Fruit fly (Drosophila melanogaster) whole organism, embryonic: ENCODE measurements around the gene CG46304.
A peak's percentile ranks its signal among the peaks of the same experiment; 100 is the strongest.

Experiments used
- Bgb ChIP-seq: fragments of 200-800 bp; sonication (Bioruptor generic); IDR thresholded peaks from 2 replicates; pipeline ENCODE4 v1.3.6; 2022; ENCODE audit warnings: missing biosample characterization, missing genetic modification characterization; ENCODE audit not compliant: partially characterized antibody
- CG11247 ChIP-seq: fragments of 200-800 bp; sonication (Bioruptor generic); IDR thresholded peaks from 2 replicates; pipeline ENCODE4 v1.3.6; 2022; ENCODE audit warnings: missing biosample characterization, missing genetic modification characterization
- CG11560 ChIP-seq: fragments of 200-800 bp; sonication (Bioruptor generic); IDR thresholded peaks from 3 replicates; pipeline ENCODE4 v1.3.6; 2022; ENCODE audit warnings: missing biosample characterization, missing genetic modification characterization
- CG12219 ChIP-seq: fragments of 200-800 bp; sonication (Bioruptor generic); optimal IDR thresholded peaks from 3 replicates; lab custom pipeline; 2018; ENCODE audit warnings: missing biosample characterization, mild to moderate bottlenecking, missing genetic modification characterization
- CG1233 ChIP-seq: fragments of 200-800 bp; sonication (Bioruptor generic); optimal IDR thresholded peaks from 4 replicates; lab custom pipeline; 2018; ENCODE audit warnings: missing biosample characterization, mild to moderate bottlenecking, missing genetic modification characterization
- CG1529 ChIP-seq: fragments of 200-800 bp; sonication (Bioruptor generic); optimal IDR thresholded peaks from 3 replicates; lab custom pipeline; 2018; ENCODE audit warnings: missing biosample characterization, missing genetic modification characterization
- CG15696 ChIP-seq: fragments of 200-800 bp; sonication (Bioruptor generic); optimal IDR thresholded peaks from 2 replicates; lab custom pipeline; 2019; ENCODE audit warnings: missing biosample characterization, mild to moderate bottlenecking, missing genetic modification characterization, moderate library complexity
- CG16815 ChIP-seq: fragments of 200-800 bp; sonication (Bioruptor generic); optimal IDR thresholded peaks from 3 replicates; lab custom pipeline; 2017; ENCODE audit warnings: missing biosample characterization, mild to moderate bottlenecking, missing genetic modification characterization
- CG17385 ChIP-seq: fragments of 200-800 bp; sonication (Bioruptor generic); optimal IDR thresholded peaks from 3 replicates; lab custom pipeline; 2018; ENCODE audit warnings: missing biosample characterization, mild to moderate bottlenecking, missing genetic modification characterization
- CG2116 ChIP-seq: fragments of 200-800 bp; sonication (Bioruptor generic); optimal IDR thresholded peaks from 3 replicates; lab custom pipeline; 2018; ENCODE audit warnings: missing biosample characterization, mild to moderate bottlenecking, missing genetic modification characterization
- CG31365 ChIP-seq: fragments of 200-800 bp; sonication (Bioruptor generic); optimal IDR thresholded peaks from 2 replicates; lab custom pipeline; 2018; ENCODE audit warnings: missing biosample characterization, mild to moderate bottlenecking, missing genetic modification characterization
- CG32772 ChIP-seq: fragments of 200-800 bp; sonication (Bioruptor generic); IDR thresholded peaks from 2 replicates; pipeline ENCODE4 v1.3.6; 2022; ENCODE audit warnings: missing biosample characterization, missing genetic modification characterization
- CG8089 ChIP-seq: fragments of 200-800 bp; sonication (Bioruptor generic); optimal IDR thresholded peaks from 3 replicates; lab custom pipeline; 2016; ENCODE audit warnings: missing biosample characterization, missing genetic modification characterization
- CG8281 ChIP-seq: fragments of 200-800 bp; sonication (Bioruptor generic); optimal IDR thresholded peaks from 2 replicates; lab custom pipeline; 2018; ENCODE audit warnings: missing biosample characterization, mild to moderate bottlenecking, missing genetic modification characterization, moderate library complexity
- CG8290 ChIP-seq, 3 experiments: fragments of 200-800 bp; sonication (Bioruptor generic); optimal IDR thresholded peaks; 2 replicates each; lab custom pipeline; 2016 to 2019; ENCODE audit warnings: missing biosample characterization in 3 of 3, missing genetic modification characterization in 3 of 3, mild to moderate bottlenecking in 2 of 3, moderate library complexity in 1 of 3
- CG8359 ChIP-seq: fragments of 200-800 bp; sonication (Bioruptor generic); optimal IDR thresholded peaks from 2 replicates; lab custom pipeline; 2017; ENCODE audit warnings: missing biosample characterization, mild to moderate bottlenecking, missing genetic modification characterization, borderline replicate concordance
- CG9609 ChIP-seq: fragments of 200-800 bp; sonication (Bioruptor generic); optimal IDR thresholded peaks from 3 replicates; lab custom pipeline; 2016; ENCODE audit warnings: missing biosample characterization, missing genetic modification characterization
- CG9797 ChIP-seq: fragments of 200-800 bp; sonication (Bioruptor generic); optimal IDR thresholded peaks from 3 replicates; lab custom pipeline; 2018; ENCODE audit warnings: missing biosample characterization, mild to moderate bottlenecking, missing genetic modification characterization
- CTCF ChIP-seq: fragments of 200-800 bp; sonication (Bioruptor generic); optimal IDR thresholded peaks from 2 replicates; lab custom pipeline; 2017; ENCODE audit warnings: missing biosample characterization, mild to moderate bottlenecking, missing genetic modification characterization, moderate library complexity
- Drgx ChIP-seq: fragments of 200-800 bp; sonication (Bioruptor generic); IDR thresholded peaks from 2 replicates; pipeline ENCODE4 v1.3.6; 2022; ENCODE audit warnings: missing biosample characterization, missing genetic modification characterization
- ERR ChIP-seq: fragments of 200-800 bp; sonication (Bioruptor generic); optimal IDR thresholded peaks from 2 replicates; lab custom pipeline; 2016; ENCODE audit warnings: missing biosample characterization, missing genetic modification characterization
- Fer3 ChIP-seq: fragments of 200-800 bp; sonication (Bioruptor generic); optimal IDR thresholded peaks from 2 replicates; lab custom pipeline; 2018; ENCODE audit warnings: missing biosample characterization, mild to moderate bottlenecking, missing genetic modification characterization, moderate library complexity
- GATAe ChIP-seq: fragments of 200-800 bp; sonication (Bioruptor generic); conservative IDR thresholded peaks from 2 replicates; pipeline ENCODE4 v1.3.6; 2022; ENCODE audit warnings: missing biosample characterization, missing genetic modification characterization
- H2.0 ChIP-seq: fragments of 200-800 bp; sonication (Bioruptor generic); IDR thresholded peaks from 2 replicates; pipeline ENCODE4 v1.3.6; 2022; ENCODE audit warnings: missing biosample characterization, missing genetic modification characterization
- Hey ChIP-seq: fragments of 200-800 bp; sonication (Bioruptor generic); optimal IDR thresholded peaks from 3 replicates; lab custom pipeline; 2018; ENCODE audit warnings: missing biosample characterization, mild to moderate bottlenecking, missing genetic modification characterization
- Hsf ChIP-seq: fragments of 200-800 bp; sonication (Bioruptor generic); optimal IDR thresholded peaks from 3 replicates; lab custom pipeline; 2016; ENCODE audit warnings: missing biosample characterization, missing genetic modification characterization
- Lpt ChIP-seq: fragments of >200 bp; optimal IDR thresholded peaks from 2 replicates; lab custom pipeline; 2018; ENCODE audit warnings: missing biosample characterization, missing genetic modification characterization
- NFAT ChIP-seq: fragments of 200-800 bp; sonication (Bioruptor generic); IDR thresholded peaks from 2 replicates; pipeline ENCODE4 v1.3.6; 2022; ENCODE audit warnings: missing biosample characterization, missing genetic modification characterization
- Neu2 ChIP-seq: fragments of 200-800 bp; sonication (Bioruptor generic); optimal IDR thresholded peaks from 3 replicates; lab custom pipeline; 2016; ENCODE audit warnings: missing biosample characterization, missing genetic modification characterization, borderline replicate concordance
- Pdp1 ChIP-seq, 2 experiments: fragments of 200-800 bp; sonication (Bioruptor generic); optimal IDR thresholded peaks; 3 replicates each; lab custom pipeline; 2016; ENCODE audit warnings: missing biosample characterization in 2 of 2, missing genetic modification characterization in 2 of 2, mild to moderate bottlenecking in 1 of 2, moderate library complexity in 1 of 2
- Sox100B ChIP-seq: fragments of 200-800 bp; sonication (Bioruptor generic); optimal IDR thresholded peaks from 3 replicates; lab custom pipeline; 2018; ENCODE audit warnings: missing biosample characterization, mild to moderate bottlenecking, missing genetic modification characterization
- Stat92E ChIP-seq, 3 experiments: fragments of >200 bp in 2 of 3; fragments of 200-800 bp in 1 of 3; sonication (Bioruptor generic) in 1 of 3; optimal IDR thresholded peaks; 2 replicates each; lab custom pipeline; 2017 to 2019; ENCODE audit warnings: missing biosample characterization in 3 of 3, missing genetic modification characterization in 3 of 3, mild to moderate bottlenecking in 1 of 3, moderate library complexity in 1 of 3
- Usf ChIP-seq: fragments of 200-800 bp; sonication (Bioruptor generic); optimal IDR thresholded peaks from 2 replicates; lab custom pipeline; 2017; ENCODE audit warnings: missing genotype, missing biosample characterization, missing genetic modification characterization
- al ChIP-seq: fragments of 200-800 bp; sonication (Bioruptor generic); IDR thresholded peaks from 2 replicates; pipeline ENCODE4 v1.3.6; 2022; ENCODE audit warnings: missing biosample characterization, missing genetic modification characterization
- bowl ChIP-seq: fragments of 200-800 bp; sonication (Bioruptor generic); IDR thresholded peaks from 2 replicates; pipeline ENCODE4 v1.3.6; 2022; ENCODE audit warnings: missing biosample characterization, missing genetic modification characterization
- chn ChIP-seq: fragments of 200-800 bp; sonication (Bioruptor generic); optimal IDR thresholded peaks from 2 replicates; lab custom pipeline; 2016; ENCODE audit warnings: missing biosample characterization, missing genetic modification characterization
- ci ChIP-seq: fragments of 200-800 bp; sonication (Bioruptor generic); IDR thresholded peaks from 3 replicates; pipeline ENCODE4 v1.3.6; 2022; ENCODE audit warnings: missing biosample characterization, missing genetic modification characterization
- crp ChIP-seq, 2 experiments: fragments of 200-800 bp; sonication (Bioruptor generic); optimal IDR thresholded peaks; 2 replicates in 1 of 2; 3 replicates in 1 of 2; lab custom pipeline; 2017; ENCODE audit warnings: missing biosample characterization in 2 of 2, missing genetic modification characterization in 2 of 2, mild to moderate bottlenecking in 1 of 2, moderate library complexity in 1 of 2
- dm ChIP-seq: fragments of 200-800 bp; sonication (Bioruptor generic); optimal IDR thresholded peaks from 3 replicates; lab custom pipeline; 2016; ENCODE audit warnings: missing biosample characterization, missing genetic modification characterization
- ham ChIP-seq: fragments of 200-800 bp; sonication (Bioruptor generic); IDR thresholded peaks from 2 replicates; pipeline ENCODE4 v1.3.6; 2022; ENCODE audit warnings: missing biosample characterization, missing genetic modification characterization
- hbn ChIP-seq: fragments of 200-800 bp; sonication (Bioruptor generic); IDR thresholded peaks from 2 replicates; pipeline ENCODE4 v1.3.6; 2022; ENCODE audit warnings: missing biosample characterization, missing genetic modification characterization; ENCODE audit not compliant: partially characterized antibody
- hth ChIP-seq: fragments of >200 bp; optimal IDR thresholded peaks from 2 replicates; lab custom pipeline; 2017; ENCODE audit warnings: inconsistent platforms
- jing ChIP-seq: fragments of 200-800 bp; sonication (Bioruptor generic); optimal IDR thresholded peaks from 2 replicates; lab custom pipeline; 2018; ENCODE audit warnings: missing biosample characterization, mild to moderate bottlenecking, missing genetic modification characterization
- ken ChIP-seq: fragments of 200-800 bp; sonication (Bioruptor generic); IDR thresholded peaks from 3 replicates; pipeline ENCODE4 v1.3.6; 2022; ENCODE audit warnings: missing biosample characterization, missing genetic modification characterization
- mirr ChIP-seq: fragments of 200-800 bp; sonication (Bioruptor generic); optimal IDR thresholded peaks from 3 replicates; lab custom pipeline; 2018; ENCODE audit warnings: missing biosample characterization, mild to moderate bottlenecking, missing genetic modification characterization
- nom ChIP-seq: fragments of 200-800 bp; sonication (Bioruptor generic); optimal IDR thresholded peaks from 2 replicates; lab custom pipeline; 2017; ENCODE audit warnings: missing biosample characterization, missing genetic modification characterization, mild to moderate bottlenecking, moderate library complexity, missing genetic modification reagents
- ranshi ChIP-seq: fragments of 200-800 bp; sonication (Bioruptor generic); IDR thresholded peaks from 2 replicates; pipeline ENCODE4 v1.3.6; 2022; ENCODE audit warnings: missing biosample characterization, missing genetic modification characterization
- stc ChIP-seq: fragments of 200-800 bp; sonication (Bioruptor generic); IDR thresholded peaks from 2 replicates; pipeline ENCODE4 v1.3.6; 2022; ENCODE audit warnings: missing biosample characterization, missing genetic modification characterization
- tgo ChIP-seq: fragments of 200-800 bp; sonication (Bioruptor generic); IDR thresholded peaks from 3 replicates; pipeline ENCODE4 v1.3.6; 2022; ENCODE audit warnings: missing biosample characterization, missing genetic modification characterization
- yki ChIP-seq: fragments of >200 bp; optimal IDR thresholded peaks from 3 replicates; lab custom pipeline; 2018
- zfh2 ChIP-seq: fragments of 200-800 bp; sonication (Bioruptor generic); optimal IDR thresholded peaks from 2 replicates; lab custom pipeline; 2016; ENCODE audit warnings: missing biosample characterization, missing genetic modification characterization

CG46304 gene

DNA sequence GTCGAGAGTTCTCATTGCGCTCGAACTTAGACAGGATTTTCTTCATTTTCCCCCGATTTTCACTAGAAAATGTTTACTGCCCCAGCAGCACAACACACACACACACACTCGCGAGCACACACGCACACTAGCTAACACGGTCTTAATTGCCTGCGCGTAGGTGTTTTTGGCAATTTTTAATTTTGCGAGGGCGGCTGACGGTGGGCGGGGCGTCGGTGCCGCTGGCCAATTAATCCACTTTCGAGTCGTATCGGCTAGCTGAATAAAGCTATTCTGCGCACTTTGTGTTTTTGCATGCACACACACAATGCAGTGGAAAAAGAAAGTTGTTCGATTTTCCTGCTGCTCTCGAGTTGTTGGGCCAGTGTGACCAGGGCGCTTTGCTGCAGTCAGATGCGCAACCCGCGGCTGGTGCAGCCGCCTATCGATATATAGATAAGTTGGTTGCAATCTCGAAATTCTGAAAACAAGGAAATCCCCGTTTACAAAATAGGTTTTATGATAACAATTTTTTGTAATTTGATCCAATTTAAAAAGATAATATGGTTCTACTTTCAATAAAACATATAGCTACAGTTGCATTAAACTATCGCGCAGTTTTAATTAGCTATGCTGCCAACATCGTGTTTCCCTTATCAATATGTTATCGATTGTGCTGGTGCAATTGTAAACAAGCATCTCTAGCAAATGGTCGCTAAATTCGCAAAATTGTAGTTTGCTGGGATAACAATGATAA, 22.4 kb downstream of the CG46304 start, which contains the start of the genes Nak and Tango6 (continued):
- TF ChIP-seq Pdp1 (GFP tag; optimal IDR thresholded peaks at IDR 0.05; lab: Kevin White, UChicago) = peak in 1 of 2 experiments; percentile 54
- peak; percentile 22 for TF ChIP-seq chn (GFP tag; lab: Kevin White, UChicago)
- TF ChIP-seq al (GFP tag; lab: Robert Waterston, UW) = no peak
- TF ChIP-seq CG17385 (GFP tag; lab: Kevin White, UChicago) = no peak
- TF ChIP-seq GATAe (GFP tag; lab: Robert Waterston, UW) = peak; percentile 50; the same call in 1 of the 2 replicates
- no peak for TF ChIP-seq CG1529 (GFP tag; lab: Kevin White, UChicago)
- no peak for TF ChIP-seq ci (GFP tag; lab: Robert Waterston, UW)
- no peak for TF ChIP-seq ham (GFP tag; lab: Robert Waterston, UW)
- peak in 1 of 2 experiments; percentile 69 for TF ChIP-seq crp (GFP tag; optimal IDR thresholded peaks at IDR 0.05; lab: Kevin White, UChicago)
- TF ChIP-seq bowl (GFP tag; lab: Robert Waterston, UW) = no peak
- peak; percentile 92 for TF ChIP-seq CG9797 (GFP tag; lab: Kevin White, UChicago)
- TF ChIP-seq stc (GFP tag; lab: Robert Waterston, UW) = no peak
- no peak for TF ChIP-seq ken (GFP tag; lab: Robert Waterston, UW)
- no peak for TF ChIP-seq Lpt (GFP tag; lab: Kevin White, UChicago)
- TF ChIP-seq CG2116 = peak; percentile 95
- TF ChIP-seq Neu2 (GFP tag; lab: Kevin White, UChicago) = no peak
- TF ChIP-seq CTCF (GFP tag; lab: Kevin White, UChicago) = peak; percentile 32
- TF ChIP-seq CG12219 (GFP tag; lab: Kevin White, UChicago) = no peak
- TF ChIP-seq Sox100B (GFP tag; lab: Kevin White, UChicago) = peak; percentile 13
- peak; percentile 24 for TF ChIP-seq CG8290 (GFP tag; optimal IDR thresholded peaks at IDR 0.05; lab: Kevin White, UChicago)
- peak; percentile 14 to 51 for TF ChIP-seq CG8290 (tag; optimal IDR thresholded peaks at IDR 0.05; lab: Kevin White, UChicago)
- no peak for TF ChIP-seq Fer3
- TF ChIP-seq CG1233 = no peak
- TF ChIP-seq CG15696 (tag; lab: Kevin White, UChicago) = no peak
- no peak for TF ChIP-seq ERR (GFP tag; lab: Kevin White, UChicago)
- no peak for TF ChIP-seq Usf (GFP tag; lab: Kevin White, UChicago)
- no peak for TF ChIP-seq CG8089 (GFP tag; lab: Kevin White, UChicago)
- TF ChIP-seq CG11560 = no peak
- TF ChIP-seq dm (GFP tag; lab: Kevin White, UChicago) = peak; percentile 55
- TF ChIP-seq CG11247 (GFP tag; lab: Robert Waterston, UW) = no peak
- peak; percentile 90 for TF ChIP-seq hbn (GFP tag; lab: Robert Waterston, UW)
- no peak for TF ChIP-seq CG8281 (tag; lab: Kevin White, UChicago)
- no peak for TF ChIP-seq CG8359
- TF ChIP-seq CG31365 (tag; lab: Kevin White, UChicago) = no peak
- TF ChIP-seq ranshi (GFP tag; lab: Robert Waterston, UW) = no peak
- no peak for TF ChIP-seq CG16815
- TF ChIP-seq mirr (GFP tag; lab: Kevin White, UChicago) = no peak
- TF ChIP-seq zfh2 (GFP tag; lab: Kevin White, UChicago) = peak; percentile 47
- TF ChIP-seq jing (GFP tag; lab: Kevin White, UChicago) = no peak
- no peak for TF ChIP-seq hth (lab: Kevin White, UChicago)
- no peak for TF ChIP-seq CG9609 (GFP tag; lab: Kevin White, UChicago)
- no peak for TF ChIP-seq H2.0 (GFP tag; lab: Robert Waterston, UW)
- TF ChIP-seq Hsf (GFP tag; lab: Kevin White, UChicago) = peak; percentile 10
- no peak for TF ChIP-seq nom (GFP tag; lab: Kevin White, UChicago)
- no peak for TF ChIP-seq Drgx
- peak; percentile 87 for TF ChIP-seq Bgb (GFP tag; lab: Robert Waterston, UW)
- no peak for TF ChIP-seq Hey (tag; lab: Kevin White, UChicago)
- no peak for TF ChIP-seq tgo (GFP tag; lab: Robert Waterston, UW)
- no peak for TF ChIP-seq CG32772
- TF ChIP-seq Stat92E (GFP tag; optimal IDR thresholded peaks at IDR 0.05; lab: Kevin White, UChicago) = peak in 1 of 3 experiments; percentile 51
- no peak for TF ChIP-seq yki (lab: Kevin White, UChicago)
- TF ChIP-seq NFAT = no peak
